Fruit fly (Drosophila melanogaster) whole organism, adult: ENCODE results near the gene Jon65Aii.
A peak's percentile ranks its signal among the peaks of the same experiment; 100 is the strongest.

Experiments
- CG11617 ChIP-seq: fragments of 200-800 bp; sonication (Bioruptor generic); optimal IDR thresholded peaks from 2 replicates; lab custom pipeline; 2017; ENCODE audit warnings: mild to moderate bottlenecking, missing biosample characterization, missing genetic modification reagents, missing genetic modification characterization
- CG12768 ChIP-seq: fragments of 200-800 bp; sonication (Bioruptor generic); optimal IDR thresholded peaks from 2 replicates; lab custom pipeline; 2017; ENCODE audit warnings: missing biosample characterization, missing genetic modification characterization, mild to moderate bottlenecking, moderate library complexity, missing genetic modification reagents
- CG14711 ChIP-seq: fragments of 200-800 bp; sonication (Bioruptor generic); optimal IDR thresholded peaks from 2 replicates; lab custom pipeline; 2018; ENCODE audit warnings: missing biosample characterization, mild to moderate bottlenecking, missing genetic modification characterization, moderate library complexity
- CG1620 ChIP-seq: fragments of 200-800 bp; sonication (Bioruptor generic); optimal IDR thresholded peaks from 2 replicates; lab custom pipeline; 2016; ENCODE audit warnings: missing biosample characterization, missing genetic modification characterization
- CG33017 ChIP-seq: fragments of 200-800 bp; sonication (Bioruptor generic); optimal IDR thresholded peaks from 2 replicates; lab custom pipeline; 2018; ENCODE audit warnings: missing biosample characterization, mild to moderate bottlenecking, missing genetic modification characterization, moderate library complexity
- CG5204 ChIP-seq: fragments of 200-800 bp; sonication (Bioruptor generic); optimal IDR thresholded peaks from 2 replicates; lab custom pipeline; 2016; ENCODE audit warnings: missing biosample characterization, missing genetic modification characterization
- CG7045 ChIP-seq: fragments of 200-800 bp; sonication (Bioruptor generic); optimal IDR thresholded peaks from 2 replicates; lab custom pipeline; 2017; ENCODE audit warnings: missing biosample characterization, mild to moderate bottlenecking, missing genetic modification characterization
- CG7101 ChIP-seq: fragments of 200-800 bp; sonication (Bioruptor generic); optimal IDR thresholded peaks from 2 replicates; lab custom pipeline; 2018; ENCODE audit warnings: missing biosample characterization, mild to moderate bottlenecking, missing genetic modification characterization, moderate library complexity
- Clk ChIP-seq: fragments of 200-800 bp; sonication (Bioruptor generic); optimal IDR thresholded peaks from 2 replicates; lab custom pipeline; 2017; ENCODE audit warnings: missing biosample characterization, missing genetic modification characterization
- Crg-1 ChIP-seq: fragments of 200-800 bp; sonication (Bioruptor generic); optimal IDR thresholded peaks from 2 replicates; lab custom pipeline; 2016; ENCODE audit warnings: missing biosample characterization, missing genetic modification characterization
- Hr96 ChIP-seq: fragments of 200-800 bp; sonication (Bioruptor generic); optimal IDR thresholded peaks from 2 replicates; lab custom pipeline; 2016; ENCODE audit warnings: missing biosample characterization, missing genetic modification characterization
- Mnt ChIP-seq: fragments of 200-800 bp; sonication (Bioruptor generic); optimal IDR thresholded peaks from 2 replicates; lab custom pipeline; 2016; ENCODE audit warnings: missing biosample characterization, mild to moderate bottlenecking, missing genetic modification characterization
- bab1 ChIP-seq: fragments of 200-800 bp; sonication (Bioruptor generic); optimal IDR thresholded peaks from 3 replicates; lab custom pipeline; 2019; ENCODE audit warnings: missing biosample characterization, mild to moderate bottlenecking, missing genetic modification characterization, moderate library complexity
- cic ChIP-seq: fragments of 200-800 bp; sonication (Bioruptor generic); optimal IDR thresholded peaks from 2 replicates; lab custom pipeline; 2017; ENCODE audit warnings: missing biosample characterization, mild to moderate bottlenecking, missing genetic modification characterization, moderate library complexity
- cnc ChIP-seq, 2 experiments: fragments of >200 bp; optimal IDR thresholded peaks; 2 replicates each; lab custom pipeline; 2017
- kay ChIP-seq: fragments of 200-800 bp; sonication (Bioruptor generic); peaks from one replicate; lab custom pipeline; 2016; ENCODE audit warnings: missing biosample characterization, missing genetic modification characterization, borderline replicate concordance
- ovo ChIP-seq: fragments of 200-800 bp; sonication (Bioruptor generic); optimal IDR thresholded peaks from 2 replicates; lab custom pipeline; 2016; ENCODE audit warnings: missing biosample characterization, missing genetic modification characterization
- pad ChIP-seq: fragments of 200-800 bp; sonication (Bioruptor generic); optimal IDR thresholded peaks from 3 replicates; lab custom pipeline; 2017; ENCODE audit warnings: missing biosample characterization, missing genetic modification characterization, mild to moderate bottlenecking, moderate library complexity, missing genetic modification reagents
- tj ChIP-seq: fragments of 200-800 bp; sonication (Bioruptor generic); optimal IDR thresholded peaks from 3 replicates; lab custom pipeline; 2017; ENCODE audit warnings: missing biosample characterization, mild to moderate bottlenecking, missing genetic modification characterization, moderate library complexity
- toe ChIP-seq: fragments of 200-800 bp; sonication (Bioruptor generic); optimal IDR thresholded peaks from 2 replicates; lab custom pipeline; 2016; ENCODE audit warnings: missing biosample characterization, missing genetic modification characterization

The Jon65Aii gene

DNA sequence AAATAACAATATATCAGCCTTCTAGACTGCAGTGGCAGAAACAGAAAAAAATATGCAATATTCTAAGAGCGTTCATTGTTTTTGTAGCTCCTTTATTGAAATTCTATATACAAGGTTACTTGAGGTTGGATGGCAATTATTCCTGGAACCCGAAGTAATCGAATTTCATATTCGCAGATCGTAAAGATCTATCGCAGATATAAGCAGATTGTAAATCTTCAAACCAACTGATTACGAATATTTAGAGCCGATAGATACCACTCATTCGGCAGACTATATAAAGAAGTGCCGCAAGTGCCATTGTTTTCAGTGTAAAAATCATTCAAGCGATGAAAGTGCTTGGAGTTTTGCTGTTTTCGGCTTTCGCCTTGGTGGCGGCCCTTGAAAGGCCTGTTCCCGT, at the start of gene Jon65Aii:
Jon65Aii (plus strand) TSS at position 301 of the 400 bp plus-strand sequence.
- TF ChIP-seq kay (GFP tag; lab: Kevin White, UChicago): peak; percentile 8
- TF ChIP-seq CG12768 (GFP tag; lab: Kevin White, UChicago): no peak
- TF ChIP-seq pad (GFP tag; lab: Kevin White, UChicago): no peak
- TF ChIP-seq CG14711 (tag; lab: Kevin White, UChicago): no peak

- TF ChIP-seq CG12768 (GFP tag; lab: Kevin White, UChicago) (no peak), ovo (GFP tag; lab: Kevin White, UChicago) (no peak), bab1 (GFP tag; lab: Kevin White, UChicago) (no peak), Hr96 (GFP tag; lab: Kevin White, UChicago) (no peak), CG5204 (GFP tag; lab: Kevin White, UChicago) (no peak), tj (GFP tag; lab: Kevin White, UChicago) (no peak), CG1620 (no peak), toe (GFP tag; lab: Kevin White, UChicago) (no peak), cnc (optimal IDR thresholded peaks at IDR 0.05; lab: Kevin White, UChicago) (no peak)
Measured at dm6 chr3L:6010921-6011320, 41.2 kb upstream of the Jon65Aii start, which contains the start of gene alphaKap4. Gene alphaKap4 (minus strand): TSS chr3L:6011021.

DNA sequence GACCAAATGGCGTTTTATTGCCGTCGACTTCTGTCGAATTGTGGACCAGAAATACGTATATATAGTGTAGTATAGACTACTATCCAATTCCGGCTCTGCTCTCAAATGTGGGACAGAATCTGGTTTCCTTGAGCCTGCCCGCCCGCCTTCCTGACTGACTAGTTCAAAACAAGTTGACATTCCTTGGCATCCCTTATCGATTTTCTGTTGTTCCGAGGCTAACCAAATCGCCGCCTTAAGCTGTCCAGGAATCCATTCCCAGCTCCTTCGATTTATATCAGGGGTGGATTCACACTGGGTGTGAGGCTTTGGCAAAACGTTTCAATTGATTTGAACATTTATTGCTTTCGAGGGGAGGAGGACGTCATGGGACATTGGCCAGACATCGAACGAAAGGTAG, 39.2 kb upstream of the Jon65Aii start:
- TF ChIP-seq toe (GFP tag; lab: Kevin White, UChicago) (no peak), tj (GFP tag; lab: Kevin White, UChicago) (no peak), Hr96 (GFP tag; lab: Kevin White, UChicago) (no peak), pad (GFP tag; lab: Kevin White, UChicago) (no peak), CG14711 (tag; lab: Kevin White, UChicago) (no peak), CG5204 (GFP tag; lab: Kevin White, UChicago) (no peak), Clk (GFP tag; lab: Kevin White, UChicago) (no peak), CG12768 (GFP tag; lab: Kevin White, UChicago) (no peak), CG11617 (GFP tag; lab: Kevin White, UChicago) (no peak), CG7101 (tag; lab: Kevin White, UChicago) (no peak), CG1620 (no peak)

- no peak for TF ChIP-seq ovo (GFP tag; lab: Kevin White, UChicago)
Measured at dm6 chr3L:6022142-6022541, 30.0 kb upstream of the Jon65Aii start.

- TF ChIP-seq Hr96 (GFP tag; lab: Kevin White, UChicago) (no peak), kay (GFP tag; lab: Kevin White, UChicago) (peak; percentile 25)
Measured at dm6 chr3L:6033008-6033407, 19.1 kb upstream of the Jon65Aii start.

DNA sequence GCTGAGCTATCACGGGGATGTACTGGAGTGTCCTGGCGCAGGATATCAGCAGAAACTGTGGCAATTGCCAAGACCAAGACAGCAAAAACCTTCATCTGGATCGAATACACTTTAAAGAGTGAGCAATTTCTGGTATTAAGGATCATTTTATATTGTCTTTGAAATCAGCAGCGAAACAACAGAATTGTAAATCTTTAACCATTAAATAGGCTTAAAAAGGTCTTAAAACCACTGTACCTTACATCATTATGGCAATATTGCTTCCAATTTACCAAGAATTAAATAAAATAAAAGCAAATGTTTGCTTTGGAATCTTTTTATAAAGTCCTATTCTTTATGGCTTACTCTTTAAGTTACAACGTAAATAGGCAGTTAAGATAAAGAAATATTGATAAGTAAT, 17.6 kb upstream of the Jon65Aii start, which contains the start of gene CG10477:
CG10477 (minus strand) TSS at position 101 of the 400 bp plus-strand sequence.
- TF ChIP-seq CG5204 (GFP tag; lab: Kevin White, UChicago) (no peak), cic (GFP tag; lab: Kevin White, UChicago) (no peak), cnc (optimal IDR thresholded peaks at IDR 0.05; lab: Kevin White, UChicago) (no peak), kay (GFP tag; lab: Kevin White, UChicago) (no peak), tj (GFP tag; lab: Kevin White, UChicago) (no peak), CG11617 (GFP tag; lab: Kevin White, UChicago) (no peak), Crg-1 (no peak), ovo (GFP tag; lab: Kevin White, UChicago) (no peak), CG7045 (GFP tag; lab: Kevin White, UChicago) (no peak), toe (GFP tag; lab: Kevin White, UChicago) (no peak), CG7101 (tag; lab: Kevin White, UChicago) (no peak), pad (GFP tag; lab: Kevin White, UChicago) (no peak), Hr96 (GFP tag; lab: Kevin White, UChicago) (no peak), Mnt (GFP tag; lab: Kevin White, UChicago) (no peak), CG12768 (GFP tag; lab: Kevin White, UChicago) (no peak), bab1 (GFP tag; lab: Kevin White, UChicago) (no peak), CG1620 (no peak), CG14711 (tag; lab: Kevin White, UChicago) (no peak)

dm6 chr3L:6034916-6035315, 17.2 kb upstream of the Jon65Aii start, which contains the start of gene yip7:
Gene yip7 (plus strand): TSS chr3L:6035216.
- TF ChIP-seq CG5204 (GFP tag; lab: Kevin White, UChicago) (no peak), kay (GFP tag; lab: Kevin White, UChicago) (no peak), Mnt (GFP tag; lab: Kevin White, UChicago) (no peak), Crg-1 (no peak), cic (GFP tag; lab: Kevin White, UChicago) (no peak), CG33017 (tag; lab: Kevin White, UChicago) (no peak), CG14711 (tag; lab: Kevin White, UChicago) (no peak)
